Fruit fly (Drosophila melanogaster) whole organism, embryonic: ENCODE data around the gene CG4702.

Source experiments
- CG17802 ChIP-seq: fragments of 200-800 bp; sonication (Bioruptor generic); optimal IDR thresholded peaks from 2 replicates; lab custom pipeline; 2018; ENCODE audit warnings: missing biosample characterization, mild to moderate bottlenecking, missing genetic modification characterization, moderate library complexity
- CG7963 ChIP-seq: fragments of 200-800 bp; sonication (Bioruptor generic); IDR thresholded peaks from 3 replicates; pipeline ENCODE4 v1.3.6; 2022; ENCODE audit warnings: missing biosample characterization, missing genetic modification characterization; ENCODE audit not compliant: partially characterized antibody
- Hey ChIP-seq: fragments of 200-800 bp; sonication (Bioruptor generic); optimal IDR thresholded peaks from 3 replicates; lab custom pipeline; 2018; ENCODE audit warnings: missing biosample characterization, mild to moderate bottlenecking, missing genetic modification characterization
- HmgZ ChIP-seq: fragments of 200-800 bp; sonication (Bioruptor generic); optimal IDR thresholded peaks from 2 replicates; lab custom pipeline; 2018; ENCODE audit warnings: missing biosample characterization, mild to moderate bottlenecking, missing genetic modification characterization
- cad ChIP-seq: fragments of >200 bp; optimal IDR thresholded peaks from 2 replicates; lab custom pipeline; 2017; ENCODE audit warnings: missing biosample characterization, missing genetic modification characterization
- fd3F ChIP-seq: fragments of 200-800 bp; sonication (Bioruptor generic); optimal IDR thresholded peaks from 2 replicates; lab custom pipeline; 2018; ENCODE audit warnings: missing biosample characterization, mild to moderate bottlenecking, missing genetic modification characterization, moderate library complexity
- row ChIP-seq: fragments of 200-800 bp; sonication (Bioruptor generic); IDR thresholded peaks from 3 replicates; pipeline ENCODE4 v1.3.6; 2022; ENCODE audit warnings: missing biosample characterization, missing genetic modification characterization

DNA sequence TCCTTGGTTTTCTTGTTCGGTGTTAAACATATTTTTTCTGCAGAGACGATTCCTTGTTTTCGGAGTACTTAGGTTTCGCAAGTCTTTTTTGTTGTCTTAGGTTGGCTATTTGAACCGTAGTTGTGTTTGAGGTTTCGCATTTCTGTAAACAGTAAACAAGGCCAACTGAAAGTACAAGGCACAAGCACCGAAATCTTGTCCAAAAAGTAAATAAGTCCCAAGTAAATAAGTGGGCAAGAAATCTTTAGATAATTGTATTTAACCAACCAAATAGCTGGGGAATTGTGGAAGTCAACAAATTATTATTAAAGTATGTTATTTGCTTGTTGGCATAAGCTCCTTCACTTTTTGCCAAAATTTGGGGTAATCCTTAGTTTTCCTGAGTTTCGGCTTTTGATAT lies 14.3 kb downstream of the CG4702 start:
- TF ChIP-seq cad (GFP tag; lab: Kevin White, UChicago) (no peak), CG17802 (tag; lab: Kevin White, UChicago) (no peak), row (no peak), CG7963 (GFP tag; lab: Robert Waterston, UW) (no peak), Hey (tag; lab: Kevin White, UChicago) (no peak), fd3F (GFP tag; lab: Kevin White, UChicago) (no peak), HmgZ (tag; lab: Kevin White, UChicago) (no peak)
